ENCODE assay signal across 2 worm cellular contexts in the genomic region with DNA sequence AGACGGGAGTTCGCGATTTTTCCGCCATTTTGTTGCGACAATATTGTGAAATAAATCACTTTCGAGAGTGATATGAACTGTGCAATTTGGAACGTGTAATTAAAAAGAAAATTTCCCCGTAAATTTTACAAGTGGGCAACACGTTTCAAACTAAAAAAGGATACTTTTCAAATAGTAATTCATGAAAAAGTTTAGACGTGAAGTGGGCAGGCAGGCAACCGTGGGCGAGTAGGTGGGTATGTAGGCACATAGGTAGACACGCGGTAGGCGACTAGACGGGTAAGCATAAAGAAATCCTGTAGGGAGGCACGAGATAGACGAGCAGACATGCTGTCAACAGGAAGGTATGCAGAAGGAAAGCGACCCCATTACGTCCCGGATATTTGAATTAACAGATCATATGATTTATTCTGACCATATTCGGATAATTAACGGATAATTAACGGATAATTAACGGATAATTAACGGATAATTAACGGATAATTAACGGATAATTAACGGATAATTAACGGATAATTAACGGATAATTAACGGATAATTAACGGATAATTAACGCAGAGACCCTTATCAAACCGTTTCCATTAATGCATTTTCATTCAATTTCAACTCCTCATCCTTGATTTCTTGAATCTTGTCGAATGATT.
TF ChIP-seq lines count a peak whose summit lies in the region.

A gene (minus strand): TSS at position 51 of the 644 bp plus-strand sequence.

TF ChIP-seq in whole organism, late embryonic, 69 proteins besides CTCF, POLR2A, EP300 and RAD21:
- TF ChIP-seq ceh-30 (tag; optimal IDR thresholded peaks at IDR 0.05; lab: Kevin White, UChicago) (no peak), unc-42 (tag; optimal IDR thresholded peaks at IDR 0.05; lab: Kevin White, UChicago) (peak; percentile 19), dve-1 (tag; optimal IDR thresholded peaks at IDR 0.05; lab: Kevin White, UChicago) (peak; percentile 99)

TF ChIP-seq in whole organism, mixed stage, embryonic, 35 proteins besides CTCF, POLR2A, EP300 and RAD21:
- TF ChIP-seq unc-120 (tag; optimal IDR thresholded peaks at IDR 0.05; lab: Kevin White, UChicago; ENCODE audit: poor library complexity, severe bottlenecking) (no peak), ceh-43 (GFP tag; optimal IDR thresholded peaks at IDR 0.05; lab: Kevin White, UChicago) (peak; percentile 84)
